Worm (Caenorhabditis elegans) whole organism, L4/young adult: ENCODE results near the gene fkh-2.

Experiments used
- W03F9.2 ChIP-seq: fragments of 150-350 bp; optimal IDR thresholded peaks from 2 replicates; lab custom pipeline; 2014; ENCODE audit warnings: missing biosample characterization, missing genetic modification characterization
- dao-5 ChIP-seq: sonication (generic microtip); optimal IDR thresholded peaks from 2 replicates; lab custom pipeline; 2016; ENCODE audit warnings: missing genotype, missing genetic modification characterization, moderate library complexity, missing compliant biosample characterization
- him-1 ChIP-seq: sonication (generic microtip); optimal IDR thresholded peaks from 2 replicates; lab custom pipeline; 2016; ENCODE audit warnings: missing genotype, missing genetic modification reagents, missing genetic modification characterization, missing compliant biosample characterization

ce11 chrX:3696603-3697002 is 45.5 kb downstream of the fkh-2 start, which contains the start of gene C01C4.3:
- TF ChIP-seq W03F9.2 (tag; lab: Kevin White, UChicago), result no peak
- no peak for TF ChIP-seq him-1 (tag; lab: Kevin White, UChicago)
- TF ChIP-seq dao-5 (tag; lab: Kevin White, UChicago), result no peak
